Fruit fly (Drosophila melanogaster) whole organism, embryonic: ENCODE data around the gene pyx.
A peak's percentile ranks its signal among the peaks of the same experiment; 100 is the strongest.

Experiments used
- ATbp ChIP-seq: fragments of 200-800 bp; sonication (Bioruptor generic); optimal IDR thresholded peaks from 2 replicates; lab custom pipeline; 2017; ENCODE audit warnings: missing biosample characterization, mild to moderate bottlenecking, missing genetic modification characterization, missing genetic modification reagents
- CG10979 ChIP-seq: fragments of 200-800 bp; sonication (Bioruptor generic); optimal IDR thresholded peaks from 2 replicates; lab custom pipeline; 2018; ENCODE audit warnings: missing biosample characterization, mild to moderate bottlenecking, missing genetic modification characterization, moderate library complexity
- CG11085 ChIP-seq: fragments of 200-800 bp; sonication (Bioruptor generic); IDR thresholded peaks from 2 replicates; pipeline ENCODE4 v1.3.6; 2022; ENCODE audit warnings: missing biosample characterization, missing genetic modification characterization
- CG11398 ChIP-seq: fragments of 200-800 bp; sonication (Bioruptor generic); optimal IDR thresholded peaks from 2 replicates; lab custom pipeline; 2016; ENCODE audit warnings: missing biosample characterization, missing genetic modification characterization
- CG11504 ChIP-seq: fragments of 200-800 bp; sonication (Bioruptor generic); optimal IDR thresholded peaks from 3 replicates; lab custom pipeline; 2019; ENCODE audit warnings: missing biosample characterization, mild to moderate bottlenecking, missing genetic modification characterization, moderate library complexity
- CG12659 ChIP-seq: fragments of 200-800 bp; sonication (Bioruptor generic); optimal IDR thresholded peaks from 3 replicates; lab custom pipeline; 2017; ENCODE audit warnings: mild to moderate bottlenecking, missing biosample characterization, missing genetic modification reagents, missing genetic modification characterization
- CG1529 ChIP-seq: fragments of 200-800 bp; sonication (Bioruptor generic); optimal IDR thresholded peaks from 3 replicates; lab custom pipeline; 2018; ENCODE audit warnings: missing biosample characterization, missing genetic modification characterization
- CG16779 ChIP-seq: fragments of 200-800 bp; sonication (Bioruptor generic); IDR thresholded peaks from 2 replicates; pipeline ENCODE4 v1.3.6; 2022; ENCODE audit warnings: missing biosample characterization, missing genetic modification characterization
- CG17328 ChIP-seq: fragments of 200-800 bp; sonication (Bioruptor generic); IDR thresholded peaks from 2 replicates; pipeline ENCODE4 v1.3.6; 2022; ENCODE audit warnings: missing biosample characterization, missing genetic modification characterization
- CG17359 ChIP-seq: fragments of 200-800 bp; sonication (Bioruptor generic); optimal IDR thresholded peaks from 3 replicates; lab custom pipeline; 2018; ENCODE audit warnings: missing biosample characterization, mild to moderate bottlenecking, missing genetic modification characterization, moderate library complexity
- CG3163 ChIP-seq: fragments of 200-800 bp; sonication (Bioruptor generic); optimal IDR thresholded peaks from 3 replicates; lab custom pipeline; 2016; ENCODE audit warnings: missing biosample characterization, missing genetic modification characterization
- CG34376 ChIP-seq: fragments of 200-800 bp; sonication (Bioruptor generic); optimal IDR thresholded peaks from 2 replicates; lab custom pipeline; 2018; ENCODE audit warnings: missing biosample characterization, mild to moderate bottlenecking, missing genetic modification characterization
- CG3847 ChIP-seq: fragments of 200-800 bp; sonication (Bioruptor generic); IDR thresholded peaks from 2 replicates; pipeline ENCODE4 v1.3.6; 2022; ENCODE audit warnings: missing biosample characterization, missing genetic modification characterization
- CG4404 ChIP-seq: fragments of 200-800 bp; sonication (Bioruptor generic); IDR thresholded peaks from 2 replicates; pipeline ENCODE4 v1.3.6; 2022; ENCODE audit warnings: missing biosample characterization, missing genetic modification characterization
- CG5180 ChIP-seq: fragments of 200-800 bp; sonication (Bioruptor generic); optimal IDR thresholded peaks from 3 replicates; lab custom pipeline; 2017; ENCODE audit warnings: missing biosample characterization, missing genetic modification characterization, mild to moderate bottlenecking, moderate library complexity, missing genetic modification reagents
- CG6654 ChIP-seq: fragments of 200-800 bp; sonication (Bioruptor generic); optimal IDR thresholded peaks from 2 replicates; lab custom pipeline; 2017; ENCODE audit warnings: missing biosample characterization, mild to moderate bottlenecking, missing genetic modification characterization
- CG7372 ChIP-seq: fragments of 200-800 bp; sonication (Bioruptor generic); IDR thresholded peaks from 2 replicates; pipeline ENCODE4 v1.3.6; 2022; ENCODE audit warnings: missing biosample characterization, missing genetic modification characterization
- CoRest ChIP-seq: fragments of 200-800 bp; sonication (Bioruptor generic); optimal IDR thresholded peaks from 3 replicates; lab custom pipeline; 2018; ENCODE audit warnings: missing biosample characterization, mild to moderate bottlenecking, missing genetic modification characterization, moderate library complexity
- Deaf1 ChIP-seq: fragments of 200-800 bp; optimal IDR thresholded peaks from 3 replicates; lab custom pipeline; 2019; ENCODE audit warnings: missing biosample characterization, mild to moderate bottlenecking, missing genetic modification characterization, moderate library complexity
- Dll ChIP-seq: fragments of 200-800 bp; sonication (Bioruptor generic); IDR thresholded peaks from 4 replicates; pipeline ENCODE4 v1.3.6; 2022; ENCODE audit warnings: missing biosample characterization, missing genetic modification characterization; ENCODE audit not compliant: partially characterized antibody
- Gug ChIP-seq: fragments of 200-800 bp; sonication (Bioruptor generic); IDR thresholded peaks from 4 replicates; pipeline ENCODE4 v1.3.6; 2022; ENCODE audit warnings: missing biosample characterization, missing genetic modification characterization
- H15 ChIP-seq: fragments of 200-800 bp; sonication (Bioruptor generic); IDR thresholded peaks from 3 replicates; pipeline ENCODE4 v1.3.6; 2022; ENCODE audit warnings: missing biosample characterization, missing genetic modification characterization
- HmgD ChIP-seq: fragments of 200-800 bp; sonication (Bioruptor generic); optimal IDR thresholded peaks from 3 replicates; lab custom pipeline; 2016; ENCODE audit warnings: missing biosample characterization, missing genetic modification characterization
- Kr ChIP-seq: fragments of 200-800 bp; sonication (Bioruptor generic); optimal IDR thresholded peaks from 2 replicates; lab custom pipeline; 2017; ENCODE audit warnings: missing biosample characterization, mild to moderate bottlenecking, missing genetic modification characterization
- Meics ChIP-seq: fragments of 200-800 bp; sonication (Bioruptor generic); optimal IDR thresholded peaks from 2 replicates; lab custom pipeline; 2017; ENCODE audit warnings: missing biosample characterization, mild to moderate bottlenecking, missing genetic modification characterization
- NFAT ChIP-seq: fragments of 200-800 bp; sonication (Bioruptor generic); IDR thresholded peaks from 2 replicates; pipeline ENCODE4 v1.3.6; 2022; ENCODE audit warnings: missing biosample characterization, missing genetic modification characterization
- Oaz ChIP-seq: fragments of 200-800 bp; sonication (Bioruptor generic); IDR thresholded peaks from 2 replicates; pipeline ENCODE4 v1.3.6; 2022; ENCODE audit warnings: missing biosample characterization, missing genetic modification characterization
- TFAM ChIP-seq: fragments of 200-800 bp; sonication (Bioruptor generic); optimal IDR thresholded peaks from 2 replicates; lab custom pipeline; 2017; ENCODE audit warnings: missing biosample characterization, missing genetic modification characterization, inconsistent platforms
- ab ChIP-seq: fragments of 200-800 bp; sonication (Bioruptor generic); optimal IDR thresholded peaks from 2 replicates; lab custom pipeline; 2016; ENCODE audit warnings: missing biosample characterization, missing genetic modification characterization
- amos ChIP-seq: fragments of 200-800 bp; sonication (Bioruptor generic); IDR thresholded peaks from 2 replicates; pipeline ENCODE4 v1.3.6; 2022; ENCODE audit warnings: missing biosample characterization, missing genetic modification characterization; ENCODE audit not compliant: partially characterized antibody
- aop ChIP-seq: fragments of 200-800 bp; sonication (Bioruptor generic); IDR thresholded peaks from 2 replicates; pipeline ENCODE4 v1.3.6; 2022; ENCODE audit warnings: missing biosample characterization, missing genetic modification characterization
- ato ChIP-seq: fragments of 200-800 bp; sonication (Bioruptor generic); IDR thresholded peaks from 2 replicates; pipeline ENCODE4 v1.3.6; 2022; ENCODE audit warnings: missing biosample characterization, missing genetic modification characterization; ENCODE audit not compliant: partially characterized antibody
- ci ChIP-seq: fragments of 200-800 bp; sonication (Bioruptor generic); IDR thresholded peaks from 3 replicates; pipeline ENCODE4 v1.3.6; 2022; ENCODE audit warnings: missing biosample characterization, missing genetic modification characterization
- disco-r ChIP-seq: fragments of 200-800 bp; sonication (Bioruptor generic); optimal IDR thresholded peaks from 2 replicates; lab custom pipeline; 2016; ENCODE audit warnings: missing biosample characterization, missing genetic modification characterization
- dmrt11E ChIP-seq: fragments of 200-800 bp; sonication (Bioruptor generic); optimal IDR thresholded peaks from 3 replicates; lab custom pipeline; 2018; ENCODE audit warnings: missing biosample characterization, mild to moderate bottlenecking, missing genetic modification characterization, moderate library complexity
- fd102C ChIP-seq: fragments of 200-800 bp; sonication (Bioruptor generic); optimal IDR thresholded peaks from 2 replicates; lab custom pipeline; 2018; ENCODE audit warnings: missing biosample characterization, mild to moderate bottlenecking, missing genetic modification characterization, moderate library complexity
- fu2 ChIP-seq: fragments of 200-800 bp; sonication (Bioruptor generic); optimal IDR thresholded peaks from 2 replicates; lab custom pipeline; 2016; ENCODE audit warnings: missing biosample characterization, missing genetic modification characterization
- jigr1 ChIP-seq: fragments of 200-800 bp; sonication (Bioruptor generic); IDR thresholded peaks from 3 replicates; pipeline ENCODE4 v1.3.6; 2022; ENCODE audit warnings: missing biosample characterization, missing genetic modification characterization
- lov ChIP-seq, 2 experiments: fragments of 200-800 bp in 1 of 2; fragments of >200 bp in 1 of 2; sonication (Bioruptor generic) in 1 of 2; IDR thresholded peaks in 1 of 2; optimal IDR thresholded peaks in 1 of 2; 2 replicates in 1 of 2; 3 replicates in 1 of 2; pipeline versions ENCODE4 v1.3.6 to Lab custom; 2017 to 2022; ENCODE audit warnings: missing biosample characterization in 1 of 2, missing genetic modification characterization in 1 of 2
- nom ChIP-seq: fragments of 200-800 bp; sonication (Bioruptor generic); optimal IDR thresholded peaks from 2 replicates; lab custom pipeline; 2017; ENCODE audit warnings: missing biosample characterization, missing genetic modification characterization, mild to moderate bottlenecking, moderate library complexity, missing genetic modification reagents
- otp ChIP-seq: fragments of 200-800 bp; sonication (Bioruptor generic); IDR thresholded peaks from 3 replicates; pipeline ENCODE4, ENCODE4 v1.3.6; 2022; ENCODE audit warnings: missing biosample characterization, missing genetic modification characterization
- pan ChIP-seq, 4 experiments: fragments of >200 bp in 3 of 4; fragments of 200-800 bp in 1 of 4; sonication (Bioruptor generic) in 1 of 4; optimal IDR thresholded peaks in 3 of 4; IDR thresholded peaks in 1 of 4; 2 replicates each; pipeline versions ENCODE4 v1.3.6 to Lab custom; 2017 to 2022; ENCODE audit warnings: missing biosample characterization in 2 of 4, missing genetic modification characterization in 2 of 4, mixed read lengths in 1 of 4
- pho ChIP-seq: fragments of 200-800 bp; sonication (Bioruptor generic); optimal IDR thresholded peaks from 2 replicates; lab custom pipeline; 2016; ENCODE audit warnings: missing biosample characterization, missing genetic modification characterization
- rib ChIP-seq: fragments of 200-800 bp; sonication (Bioruptor generic); IDR thresholded peaks from 2 replicates; pipeline ENCODE4 v1.3.6; 2022; ENCODE audit warnings: missing biosample characterization, missing genetic modification characterization
- run ChIP-seq: fragments of 200-800 bp; sonication (Bioruptor generic); optimal IDR thresholded peaks from 3 replicates; lab custom pipeline; 2018; ENCODE audit warnings: missing biosample characterization, mild to moderate bottlenecking, missing genetic modification characterization
- sd ChIP-seq: fragments of 200-800 bp; sonication (Bioruptor generic); optimal IDR thresholded peaks from 3 replicates; lab custom pipeline; 2018; ENCODE audit warnings: missing biosample characterization, mild to moderate bottlenecking, missing genetic modification characterization, moderate library complexity
- sob ChIP-seq: fragments of 200-800 bp; sonication (Bioruptor generic); IDR thresholded peaks from 2 replicates; pipeline ENCODE4 v1.3.6; 2022; ENCODE audit warnings: missing biosample characterization, missing genetic modification characterization
- vnd ChIP-seq: fragments of 200-800 bp; sonication (Bioruptor generic); IDR thresholded peaks from 3 replicates; pipeline ENCODE4 v1.3.6; 2022; ENCODE audit warnings: missing biosample characterization, missing genetic modification characterization; ENCODE audit not compliant: partially characterized antibody

pyx gene

DNA sequence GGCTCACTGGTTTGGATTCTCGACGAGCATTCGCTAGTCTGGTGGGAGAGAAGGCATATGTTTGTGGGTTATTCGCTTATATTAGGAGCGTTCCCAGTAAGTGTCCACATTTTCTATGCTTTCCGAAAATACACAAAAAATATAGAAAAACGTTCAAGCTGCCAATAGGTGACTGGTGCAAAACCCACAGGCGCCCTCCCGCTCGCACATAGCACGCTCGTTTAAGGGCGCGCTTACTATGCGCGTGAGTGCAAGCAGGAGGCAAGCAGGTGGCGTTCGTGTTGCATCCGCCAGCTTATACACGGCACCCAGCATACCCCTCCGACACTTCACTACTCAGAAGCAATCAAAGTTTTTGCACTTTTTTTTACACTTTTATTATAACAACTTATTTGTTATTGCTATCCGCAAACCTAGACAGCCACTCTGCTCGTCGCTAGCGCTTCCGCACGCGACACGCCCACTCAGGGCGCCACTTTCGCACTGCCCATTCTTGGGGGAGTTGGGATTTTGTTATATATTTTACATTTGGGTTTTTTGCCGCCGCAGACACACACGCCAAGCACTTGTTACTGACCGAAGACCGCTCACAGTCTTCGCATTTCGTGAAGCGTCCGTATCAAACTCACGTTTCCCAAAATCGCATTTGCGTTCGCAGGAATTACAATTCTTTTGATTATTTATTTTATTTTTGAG lies 23.7 kb downstream of the pyx start (continued):
- peak; percentile 3 for TF ChIP-seq CG10979 (tag; lab: Kevin White, UChicago)
- TF ChIP-seq Kr (GFP tag; lab: Kevin White, UChicago) = no peak
- TF ChIP-seq CG11504 (tag; lab: Kevin White, UChicago) = no peak
- no peak for TF ChIP-seq CG17359
- no peak for TF ChIP-seq H15 (GFP tag; lab: Robert Waterston, UW)
- TF ChIP-seq CoRest = no peak
- TF ChIP-seq CG5180 (GFP tag; lab: Kevin White, UChicago) = no peak
- peak; percentile 28; the same call in 1 of the 4 replicates for TF ChIP-seq Gug (GFP tag; lab: Robert Waterston, UW)
- TF ChIP-seq Oaz (GFP tag; lab: Robert Waterston, UW) = no peak
- peak; percentile 52; the same call in 1 of the 3 replicates for TF ChIP-seq ci (GFP tag; lab: Robert Waterston, UW)
- TF ChIP-seq HmgD (GFP tag; lab: Kevin White, UChicago) = peak; percentile 93
- no peak for TF ChIP-seq lov (optimal IDR thresholded peaks at IDR 0.05; lab: Kevin White, UChicago)
- peak; percentile 62; the same call in 2 of the 3 replicates for TF ChIP-seq lov (GFP tag; IDR thresholded peaks at IDR 0.05; lab: Robert Waterston, UW)
- no peak for TF ChIP-seq Dll (GFP tag; lab: Robert Waterston, UW)
- peak; percentile 32 for TF ChIP-seq fu2 (GFP tag; lab: Kevin White, UChicago)
- TF ChIP-seq ab (GFP tag; lab: Kevin White, UChicago) = no peak
- TF ChIP-seq pan (optimal IDR thresholded peaks at IDR 0.05; lab: Kevin White, UChicago) = no peak
- no peak for TF ChIP-seq pan (GFP tag; optimal IDR thresholded peaks at IDR 0.05 in 1 of 2, IDR thresholded peaks at IDR 0.05 in 1 of 2)
- TF ChIP-seq rib = peak; percentile 33; the same call in 1 of the 2 replicates
- TF ChIP-seq CG4404 = peak; percentile 17; the same call in 1 of the 2 replicates
- no peak for TF ChIP-seq disco-r (GFP tag; lab: Kevin White, UChicago)
- no peak for TF ChIP-seq dmrt11E (tag; lab: Kevin White, UChicago)
- peak; percentile 24 for TF ChIP-seq ATbp (GFP tag; lab: Kevin White, UChicago)
- TF ChIP-seq sd (tag; lab: Kevin White, UChicago) = no peak
- peak; percentile 31; the same call in 1 of the 2 replicates for TF ChIP-seq NFAT
- TF ChIP-seq jigr1 = peak; percentile 48; the same call in 2 of the 3 replicates
- TF ChIP-seq Meics (GFP tag; lab: Kevin White, UChicago) = no peak
- TF ChIP-seq otp (GFP tag; lab: Robert Waterston, UW) = no peak
- no peak for TF ChIP-seq CG11398 (GFP tag; lab: Kevin White, UChicago)
- no peak for TF ChIP-seq CG3163 (GFP tag; lab: Kevin White, UChicago)
- TF ChIP-seq CG34376 (GFP tag; lab: Kevin White, UChicago) = no peak
- TF ChIP-seq fd102C (GFP tag; lab: Kevin White, UChicago) = no peak
- TF ChIP-seq TFAM = no peak
- no peak for TF ChIP-seq CG1529
- no peak for TF ChIP-seq nom
- TF ChIP-seq amos (GFP tag; lab: Robert Waterston, UW) = peak; percentile 64
- TF ChIP-seq vnd (GFP tag; lab: Robert Waterston, UW) = peak; percentile 39; the same call in 1 of the 3 replicates
- TF ChIP-seq CG7372 (GFP tag; lab: Robert Waterston, UW) = no peak
- no peak for TF ChIP-seq CG11085 (GFP tag; lab: Robert Waterston, UW)
- TF ChIP-seq CG6654 (GFP tag; lab: Kevin White, UChicago) = no peak
- TF ChIP-seq CG12659 (GFP tag; lab: Kevin White, UChicago) = peak; percentile 93
- TF ChIP-seq sob = peak; percentile 51
- no peak for TF ChIP-seq aop (GFP tag; lab: Robert Waterston, UW)
- TF ChIP-seq CG16779 (GFP tag; lab: Robert Waterston, UW) = no peak
- no peak for TF ChIP-seq ato (GFP tag; lab: Robert Waterston, UW)
- TF ChIP-seq CG17328 = no peak
- TF ChIP-seq Deaf1 (tag; lab: Kevin White, UChicago) = no peak
- TF ChIP-seq CG3847 (GFP tag; lab: Robert Waterston, UW) = peak; percentile 46
- TF ChIP-seq pho (GFP tag; lab: Kevin White, UChicago) = peak; percentile 2
- no peak for TF ChIP-seq run (tag; lab: Kevin White, UChicago)
